Worm (Caenorhabditis elegans): ENCODE data around the gene F23H11.4.

Gene F23H11.4

DNA sequence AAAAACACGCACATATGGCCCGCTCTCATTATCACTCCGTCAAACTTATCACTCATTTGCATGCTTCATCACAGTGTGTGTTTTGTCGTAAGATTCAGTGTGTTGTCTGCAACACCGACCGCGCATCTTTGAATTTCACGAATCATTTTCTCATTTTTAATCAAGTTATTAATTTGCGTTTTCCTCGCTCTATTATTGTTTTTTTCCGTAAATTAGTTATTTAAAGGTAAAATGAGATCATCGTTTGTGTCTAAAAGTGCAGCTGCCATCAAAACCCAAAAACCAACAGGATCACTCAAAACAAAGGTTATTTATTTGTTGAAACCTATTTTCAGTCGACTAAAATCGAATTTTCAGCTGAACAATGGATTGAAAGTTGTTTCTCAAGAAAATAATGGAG, 27.7 kb downstream of the F23H11.4 start, which contains the start of the genes T24C4.5 and ucr-2.3:
Gene T24C4.5 (minus strand): TSS at position 101 of the 400 bp plus-strand sequence.
Gene ucr-2.3 (plus strand): TSS at position 227 of the 400 bp plus-strand sequence.
- TF ChIP-seq Y55F3AM.14 (GFP tag; optimal IDR thresholded peaks at IDR 0.05), result no peak
- no peak for TF ChIP-seq nhr-23 (tag; optimal IDR thresholded peaks at IDR 0.05)
- no peak for TF ChIP-seq lin-13 (GFP tag; optimal IDR thresholded peaks at IDR 0.05)
- TF ChIP-seq nhr-12 (tag; optimal IDR thresholded peaks at IDR 0.05), result no peak
- TF ChIP-seq lsy-2 (tag; optimal IDR thresholded peaks at IDR 0.05), result no peak

DNA sequence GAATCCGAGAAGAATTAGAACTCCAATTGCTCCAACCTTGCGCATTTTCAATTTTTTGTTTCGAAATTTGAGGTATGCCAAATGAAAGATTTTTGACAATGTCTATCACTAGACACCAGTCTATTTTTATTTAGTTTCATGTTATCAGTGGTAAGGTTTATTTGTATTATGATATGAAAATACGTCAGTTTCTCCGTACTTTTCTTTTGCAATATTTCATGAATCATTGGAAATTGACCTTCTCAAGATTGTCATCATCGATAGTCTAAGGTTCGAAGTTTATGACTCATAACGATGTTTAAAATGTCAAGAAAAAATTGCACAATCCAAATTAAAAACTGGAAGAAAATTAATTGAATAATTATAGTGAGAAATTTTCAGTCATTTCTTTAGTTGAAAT, 33.9 kb downstream of the F23H11.4 start, which contains the start of gene clc-19:
Gene clc-19 (minus strand): TSS at position 135 of the 400 bp plus-strand sequence.
- TF ChIP-seq fos-1 (tag; optimal IDR thresholded peaks at IDR 0.05) (peak; percentile 88), nhr-6 (tag; optimal IDR thresholded peaks at IDR 0.05) (no peak)

DNA sequence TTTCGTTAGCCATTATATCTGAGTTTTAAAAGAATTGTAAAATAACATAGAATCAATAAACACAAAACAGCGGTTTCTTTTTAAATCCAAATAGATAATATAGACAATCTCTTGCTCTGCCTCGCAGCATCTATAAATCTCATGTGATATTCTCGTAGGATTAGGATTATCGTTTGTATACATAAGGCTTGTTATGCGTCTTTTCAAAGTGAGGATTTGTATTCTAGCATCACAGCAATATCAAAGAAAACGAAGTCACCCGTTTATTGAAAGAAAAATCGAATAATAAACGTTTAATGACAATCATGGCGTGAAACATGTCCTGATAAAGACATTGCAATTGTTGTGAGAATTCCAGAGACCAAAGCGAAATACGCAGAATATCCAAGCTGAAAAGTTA, 35.0 kb downstream of the F23H11.4 start, which contains the start of the genes T24C4.3 and clc-20:
Gene T24C4.3 (minus strand): TSS at position 101 of the 400 bp plus-strand sequence.
Gene clc-20 (plus strand): TSS at position 211 of the 400 bp plus-strand sequence.
- TF ChIP-seq Y55F3AM.14 (GFP tag; optimal IDR thresholded peaks at IDR 0.05), result no peak
- no peak for TF ChIP-seq nhr-129 (tag; optimal IDR thresholded peaks at IDR 0.05)
- TF ChIP-seq peb-1 (tag; optimal IDR thresholded peaks at IDR 0.05), result no peak
- no peak for TF ChIP-seq ztf-1 (GFP tag; conservative IDR thresholded peaks at IDR 0.05)
- no peak for TF ChIP-seq nhr-77 (tag; optimal IDR thresholded peaks at IDR 0.05)
- no peak for TF ChIP-seq dmd-4 (tag; optimal IDR thresholded peaks at IDR 0.05)
- no peak for TF ChIP-seq ceh-16 (tag; optimal IDR thresholded peaks at IDR 0.05)
- no peak for TF ChIP-seq F13H6.1 (tag; optimal IDR thresholded peaks at IDR 0.05)
- no peak for TF ChIP-seq ceh-82 (tag; optimal IDR thresholded peaks at IDR 0.05)
- TF ChIP-seq fos-1 (tag; optimal IDR thresholded peaks at IDR 0.05), result no peak
- no peak for TF ChIP-seq egl-27 (tag; optimal IDR thresholded peaks at IDR 0.05)
- no peak for TF ChIP-seq sma-3 (GFP tag; optimal IDR thresholded peaks at IDR 0.05)
- TF ChIP-seq aly-2 (tag; optimal IDR thresholded peaks at IDR 0.05), result no peak
- TF ChIP-seq unc-62 (GFP tag; optimal IDR thresholded peaks at IDR 0.05), result no peak
- TF ChIP-seq C34F6.9 (tag; optimal IDR thresholded peaks at IDR 0.05), result no peak
- no peak for TF ChIP-seq mbf-1 (tag; optimal IDR thresholded peaks at IDR 0.05)
- TF ChIP-seq ama-1 (optimal IDR thresholded peaks at IDR 0.05), result no peak
- no peak for TF ChIP-seq elt-3 (tag; optimal IDR thresholded peaks at IDR 0.05)
- TF ChIP-seq snpc-4 (tag; optimal IDR thresholded peaks at IDR 0.05), result no peak
- no peak for TF ChIP-seq ztf-4 (tag; optimal IDR thresholded peaks at IDR 0.05)

DNA sequence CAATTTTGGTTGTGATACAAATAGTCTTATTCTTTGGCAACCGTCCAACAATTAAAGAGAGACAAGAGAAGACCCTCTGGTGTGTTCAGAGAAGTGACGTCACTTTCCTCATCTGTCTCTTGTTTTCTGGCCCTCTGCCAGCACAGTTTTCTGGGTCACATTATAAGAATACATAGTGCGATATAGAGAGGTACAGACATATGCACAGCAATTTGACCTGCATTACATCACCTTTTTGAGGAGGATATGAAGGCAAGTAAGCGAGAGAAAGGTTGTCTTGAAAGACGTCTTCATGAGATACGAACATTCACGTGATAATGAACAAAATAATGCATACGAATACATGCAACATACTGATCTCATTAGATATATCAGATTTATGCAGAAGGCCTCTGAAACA, 36.8 kb downstream of the F23H11.4 start:
- TF ChIP-seq Y55F3AM.14 (GFP tag; optimal IDR thresholded peaks at IDR 0.05), result no peak
- TF ChIP-seq ceh-82 (tag; optimal IDR thresholded peaks at IDR 0.05), result no peak
- no peak for TF ChIP-seq ztf-4 (tag; optimal IDR thresholded peaks at IDR 0.05)
- no peak for TF ChIP-seq F13H6.1 (tag; optimal IDR thresholded peaks at IDR 0.05)
- TF ChIP-seq mbf-1 (tag; optimal IDR thresholded peaks at IDR 0.05), result no peak
- TF ChIP-seq dmd-4 (tag; optimal IDR thresholded peaks at IDR 0.05), result no peak
- no peak for TF ChIP-seq aly-2 (tag; optimal IDR thresholded peaks at IDR 0.05)
- TF ChIP-seq nhr-21 (tag; optimal IDR thresholded peaks at IDR 0.05), result no peak
- TF ChIP-seq nhr-6 (tag; optimal IDR thresholded peaks at IDR 0.05), result no peak
- no peak for TF ChIP-seq alr-1 (tag; optimal IDR thresholded peaks at IDR 0.05)
- no peak for TF ChIP-seq snpc-4 (tag; optimal IDR thresholded peaks at IDR 0.05)
- no peak for TF ChIP-seq skn-1 (tag; optimal IDR thresholded peaks at IDR 0.05)
- TF ChIP-seq nhr-129 (tag; optimal IDR thresholded peaks at IDR 0.05), result no peak

DNA sequence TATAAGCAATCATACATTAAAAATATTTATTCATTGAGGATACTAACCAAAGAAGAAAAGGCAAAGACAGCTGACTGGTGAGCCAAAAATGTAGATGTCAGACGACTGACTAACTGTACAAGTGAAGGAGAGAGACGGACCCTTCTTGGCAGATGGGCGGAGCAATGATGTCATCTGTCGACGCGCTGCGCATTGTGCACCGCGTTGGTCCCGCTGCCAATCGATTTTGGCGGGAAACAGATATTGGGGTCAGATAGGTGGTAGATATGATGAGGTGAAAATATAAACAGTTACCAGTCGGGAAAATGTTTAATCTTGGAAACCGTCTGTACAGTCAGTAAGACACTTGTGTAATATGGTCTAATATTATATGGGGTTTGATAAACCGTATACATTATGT, 37.5 kb downstream of the F23H11.4 start, which contains the start of gene T24C4.2:
Gene T24C4.2 (minus strand): TSS at position 101 of the 400 bp plus-strand sequence.
- TF ChIP-seq F13H6.1 (tag; optimal IDR thresholded peaks at IDR 0.05) (no peak), egl-27 (tag; optimal IDR thresholded peaks at IDR 0.05) (no peak), Y55F3AM.14 (GFP tag; optimal IDR thresholded peaks at IDR 0.05) (no peak), nhr-6 (tag; optimal IDR thresholded peaks at IDR 0.05) (no peak), lin-39 (tag; optimal IDR thresholded peaks at IDR 0.05) (no peak), nhr-237 (tag; optimal IDR thresholded peaks at IDR 0.05) (no peak), nhr-77 (tag; optimal IDR thresholded peaks at IDR 0.05) (no peak), unc-39 (tag; optimal IDR thresholded peaks at IDR 0.05) (no peak), ZK546.5 (tag; optimal IDR thresholded peaks at IDR 0.05) (no peak), nhr-129 (tag; optimal IDR thresholded peaks at IDR 0.05) (no peak), nhr-21 (tag; optimal IDR thresholded peaks at IDR 0.05) (no peak)

DNA sequence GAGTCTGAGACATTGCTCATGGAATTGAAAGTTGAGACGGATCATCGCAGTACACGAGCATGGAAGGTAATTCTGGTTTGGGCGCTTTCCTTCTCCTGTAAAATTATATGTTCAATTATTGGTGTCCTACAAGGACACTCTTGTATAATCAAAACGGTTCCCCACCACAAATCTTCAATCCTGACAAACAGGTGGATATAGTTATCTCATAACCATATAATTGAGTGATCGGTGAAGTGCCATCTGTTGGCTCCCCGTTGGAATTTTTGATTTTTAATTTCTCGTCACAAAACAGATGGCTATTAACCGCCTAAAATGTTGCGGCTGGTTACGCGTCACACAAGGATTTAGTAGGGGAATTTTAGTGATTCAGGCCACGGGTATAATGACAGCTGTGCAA, 38.5 kb downstream of the F23H11.4 start:
- TF ChIP-seq blmp-1 (tag; optimal IDR thresholded peaks at IDR 0.05; ENCODE audit: insufficient read depth) (no peak), sma-9 (GFP tag; optimal IDR thresholded peaks at IDR 0.05) (no peak), sma-9 (tag; optimal IDR thresholded peaks at IDR 0.05) (no peak), unc-39 (tag; optimal IDR thresholded peaks at IDR 0.05) (no peak), nhr-21 (tag; optimal IDR thresholded peaks at IDR 0.05) (no peak), sem-4 (tag; optimal IDR thresholded peaks at IDR 0.05) (no peak), lin-13 (GFP tag; optimal IDR thresholded peaks at IDR 0.05) (no peak), lsy-2 (tag; optimal IDR thresholded peaks at IDR 0.05) (no peak), ztf-1 (GFP tag; conservative IDR thresholded peaks at IDR 0.05) (no peak), peb-1 (tag; optimal IDR thresholded peaks at IDR 0.05) (no peak), aly-2 (tag; optimal IDR thresholded peaks at IDR 0.05) (no peak), alr-1 (tag; optimal IDR thresholded peaks at IDR 0.05) (no peak), skn-1 (tag; optimal IDR thresholded peaks at IDR 0.05) (no peak), elt-3 (tag; optimal IDR thresholded peaks at IDR 0.05) (no peak), lin-11 (tag; optimal IDR thresholded peaks at IDR 0.05) (no peak)

Measured in whole organism, L2 larva.